Worm (Caenorhabditis elegans) whole organism, young adult: ENCODE results near the gene nhr-70.

Source experiments
- C17E4.6 ChIP-seq: fragments of 200-800 bp; sonication (Bioruptor generic); IDR thresholded peaks from 2 replicates; pipeline ENCODE4 v1.3.6; 2022; ENCODE audit warnings: missing genetic modification reagents, missing genetic modification characterization, missing compliant biosample characterization
- F57C9.4 ChIP-seq: sonication (generic microtip); optimal IDR thresholded peaks from 2 replicates; lab custom pipeline; 2017; ENCODE audit warnings: mild to moderate bottlenecking, missing genetic modification characterization, missing compliant biosample characterization
- aptf-3 ChIP-seq: fragments of 200-800 bp; sonication (Bioruptor generic); IDR thresholded peaks from 2 replicates; pipeline ENCODE4 v1.3.6; 2022; ENCODE audit warnings: missing genetic modification characterization, missing compliant biosample characterization
- atf-7 ChIP-seq: sonication (generic microtip); optimal IDR thresholded peaks from 2 replicates; lab custom pipeline; 2017; ENCODE audit warnings: mild to moderate bottlenecking, missing genetic modification characterization, missing compliant biosample characterization
- ceh-100 ChIP-seq: fragments of 200-800 bp; sonication (Bioruptor generic); IDR thresholded peaks from 2 replicates; pipeline ENCODE4 v1.3.6; 2022; ENCODE audit warnings: missing genetic modification reagents, missing genetic modification characterization, missing compliant biosample characterization
- ceh-27 ChIP-seq: fragments of 200-800 bp; sonication (Bioruptor generic); optimal IDR thresholded peaks from 2 replicates; lab custom pipeline; 2018; ENCODE audit warnings: mild to moderate bottlenecking, missing genetic modification characterization, moderate library complexity, missing compliant biosample characterization
- egrh-3 ChIP-seq: fragments of 200-800 bp; sonication (Bioruptor generic); IDR thresholded peaks from 2 replicates; pipeline ENCODE4 v1.3.6; 2022; ENCODE audit warnings: missing genetic modification reagents, missing genetic modification characterization, missing compliant biosample characterization
- nhr-90 ChIP-seq: sonication (generic microtip); optimal IDR thresholded peaks from 2 replicates; lab custom pipeline; 2016; ENCODE audit warnings: missing genotype, mild to moderate bottlenecking, missing genetic modification characterization, missing compliant biosample characterization
- snpc-4 ChIP-seq, 5 experiments: fragments of 150-350 bp in 1 of 5; sonication (generic microtip) in 4 of 5; optimal IDR thresholded peaks; 2 replicates each; lab custom pipeline; 2014 to 2018; ENCODE audit warnings: missing genetic modification characterization in 5 of 5, missing biosample characterization in 3 of 5, antibody characterized with exemption in 2 of 5, mild to moderate bottlenecking in 2 of 5, missing compliant biosample characterization in 2 of 5, missing genotype in 2 of 5, moderate library complexity in 2 of 5, missing genetic modification reagents in 1 of 5
- ztf-18 ChIP-seq: sonication (generic microtip); optimal IDR thresholded peaks from 2 replicates; lab custom pipeline; 2016; ENCODE audit warnings: missing genotype, mild to moderate bottlenecking, missing genetic modification characterization, missing compliant biosample characterization

- TF ChIP-seq C17E4.6 (no peak), ceh-100 (GFP tag; lab: Robert Waterston, UW) (no peak), aptf-3 (no peak), F57C9.4 (no peak), ceh-27 (GFP tag; lab: Kevin White, UChicago) (no peak), egrh-3 (GFP tag; lab: Robert Waterston, UW) (no peak), nhr-90 (tag; lab: Kevin White, UChicago) (no peak), ztf-18 (tag; lab: Kevin White, UChicago) (no peak), atf-7 (tag; lab: Kevin White, UChicago) (no peak), snpc-4 (GFP tag; optimal IDR thresholded peaks at IDR 0.05; lab: Kevin White, UChicago) (no peak), snpc-4 (tag; optimal IDR thresholded peaks at IDR 0.05; lab: Kevin White, UChicago) (no peak)
These were observed 28.5 kb upstream of the nhr-70 start for ce11 chrV:18587936-18588335.
